Worm (Caenorhabditis elegans): Measurements from ENCODE around the gene eef-1G.

DNA sequence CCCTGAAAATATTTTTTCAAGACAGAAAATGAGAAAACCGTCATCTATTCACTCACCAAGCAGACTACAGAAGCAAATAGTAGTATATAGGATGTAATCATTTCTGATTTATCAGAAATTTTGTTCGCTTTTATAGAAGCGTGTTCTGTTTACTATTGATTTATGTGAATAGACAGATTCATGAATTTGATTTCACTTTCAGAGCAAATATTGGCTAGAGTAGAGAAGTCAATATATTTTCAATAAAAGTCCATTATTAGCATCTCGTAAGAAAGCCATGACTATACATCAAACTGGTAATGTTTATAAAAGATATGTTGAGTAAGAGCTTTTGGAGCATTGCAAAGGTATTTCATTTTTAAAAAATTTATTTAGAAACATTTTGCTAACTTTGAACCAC lies 34.3 kb upstream of the eef-1G start, which contains the start of gene scvp-1:
- TF ChIP-seq eor-1 (tag; optimal IDR thresholded peaks at IDR 0.05) (no peak), skn-1 (tag; optimal IDR thresholded peaks at IDR 0.05) (no peak), unc-62 (GFP tag; optimal IDR thresholded peaks at IDR 0.05) (no peak), egl-27 (tag; optimal IDR thresholded peaks at IDR 0.05) (no peak), nhr-237 (tag; optimal IDR thresholded peaks at IDR 0.05) (no peak), sea-2 (GFP tag; optimal IDR thresholded peaks at IDR 0.05) (no peak), nhr-12 (tag; optimal IDR thresholded peaks at IDR 0.05) (no peak), R02D3.7 (tag; optimal IDR thresholded peaks at IDR 0.05) (no peak), nfya-1 (tag; optimal IDR thresholded peaks at IDR 0.05; ENCODE audit: insufficient read depth) (no peak), ceh-82 (tag; optimal IDR thresholded peaks at IDR 0.05) (no peak), ztf-11 (tag; optimal IDR thresholded peaks at IDR 0.05) (no peak), tbx-2 (tag; optimal IDR thresholded peaks at IDR 0.05) (no peak)
